Worm (Caenorhabditis elegans): Measurements from ENCODE around the gene spt-4.

The spt-4 gene

ce11 chrIII:23862-24261 is 45.7 kb downstream of the spt-4 start, which contains the start of gene H10E21.5:
TSS of gene H10E21.5 (minus strand) at chrIII:23962.
- TF ChIP-seq nhr-10 (tag; optimal IDR thresholded peaks at IDR 0.05) (no peak), nhr-77 (tag; optimal IDR thresholded peaks at IDR 0.05) (no peak), elt-1 (tag; optimal IDR thresholded peaks at IDR 0.05) (no peak), F13H6.1 (tag; optimal IDR thresholded peaks at IDR 0.05) (no peak), mbf-1 (tag; optimal IDR thresholded peaks at IDR 0.05) (no peak), nhr-21 (tag; optimal IDR thresholded peaks at IDR 0.05) (no peak), nhr-237 (tag; optimal IDR thresholded peaks at IDR 0.05) (no peak), nhr-12 (tag; optimal IDR thresholded peaks at IDR 0.05) (no peak), nhr-129 (tag; optimal IDR thresholded peaks at IDR 0.05) (no peak), crh-2 (tag; optimal IDR thresholded peaks at IDR 0.05) (no peak), dmd-4 (tag; optimal IDR thresholded peaks at IDR 0.05) (no peak), alr-1 (tag; optimal IDR thresholded peaks at IDR 0.05) (no peak), egl-27 (tag; optimal IDR thresholded peaks at IDR 0.05) (no peak), zag-1 (tag; optimal IDR thresholded peaks at IDR 0.05) (no peak)

- TF ChIP-seq ZK546.5 (tag; optimal IDR thresholded peaks at IDR 0.05) (no peak), unc-39 (tag; optimal IDR thresholded peaks at IDR 0.05) (no peak), lin-13 (GFP tag; optimal IDR thresholded peaks at IDR 0.05) (no peak), nhr-12 (tag; optimal IDR thresholded peaks at IDR 0.05) (no peak), peb-1 (tag; optimal IDR thresholded peaks at IDR 0.05) (no peak), unc-62 (GFP tag; optimal IDR thresholded peaks at IDR 0.05) (no peak), lin-11 (tag; optimal IDR thresholded peaks at IDR 0.05) (no peak), sem-4 (tag; optimal IDR thresholded peaks at IDR 0.05) (no peak), nhr-77 (tag; optimal IDR thresholded peaks at IDR 0.05) (no peak), nhr-21 (tag; optimal IDR thresholded peaks at IDR 0.05) (no peak), nhr-6 (tag; optimal IDR thresholded peaks at IDR 0.05) (no peak), elt-3 (tag; optimal IDR thresholded peaks at IDR 0.05) (no peak), ztf-4 (tag; optimal IDR thresholded peaks at IDR 0.05) (no peak), aly-2 (tag; optimal IDR thresholded peaks at IDR 0.05) (no peak), dmd-4 (tag; optimal IDR thresholded peaks at IDR 0.05) (no peak), nhr-25 (tag; optimal IDR thresholded peaks at IDR 0.05) (no peak), mab-5 (tag; optimal IDR thresholded peaks at IDR 0.05) (no peak)
Measured at ce11 chrIII:21276-21675, 48.3 kb downstream of the spt-4 start.

ce11 chrIII:19509-19908 is 50.0 kb downstream of the spt-4 start, which contains the start of gene H10E21.4:
TSS of gene H10E21.4 (minus strand) at chrIII:19675.
- no peak for TF ChIP-seq crh-2 (tag; optimal IDR thresholded peaks at IDR 0.05)
- no peak for TF ChIP-seq snpc-4 (tag; optimal IDR thresholded peaks at IDR 0.05)
- no peak for TF ChIP-seq ztf-4 (tag; optimal IDR thresholded peaks at IDR 0.05)
- no peak for TF ChIP-seq mdl-1 (tag; optimal IDR thresholded peaks at IDR 0.05)
- TF ChIP-seq aly-2 (tag; optimal IDR thresholded peaks at IDR 0.05): no peak
- no peak for TF ChIP-seq unc-55 (GFP tag; optimal IDR thresholded peaks at IDR 0.05)
- TF ChIP-seq nhr-129 (tag; optimal IDR thresholded peaks at IDR 0.05): no peak
- TF ChIP-seq ZK546.5 (tag; optimal IDR thresholded peaks at IDR 0.05): no peak
- TF ChIP-seq lin-39 (tag; optimal IDR thresholded peaks at IDR 0.05): no peak
- TF ChIP-seq ztf-11 (tag; optimal IDR thresholded peaks at IDR 0.05): no peak
- TF ChIP-seq sem-4 (tag; optimal IDR thresholded peaks at IDR 0.05): no peak
- TF ChIP-seq peb-1 (tag; optimal IDR thresholded peaks at IDR 0.05): no peak
- TF ChIP-seq Y55F3AM.14 (GFP tag; optimal IDR thresholded peaks at IDR 0.05): no peak
- TF ChIP-seq sma-9 (GFP tag; optimal IDR thresholded peaks at IDR 0.05): no peak
- no peak for TF ChIP-seq sma-9 (tag; optimal IDR thresholded peaks at IDR 0.05)
- TF ChIP-seq nhr-21 (tag; optimal IDR thresholded peaks at IDR 0.05): no peak
- TF ChIP-seq ztf-1 (GFP tag; conservative IDR thresholded peaks at IDR 0.05): no peak
- no peak for TF ChIP-seq mbf-1 (tag; optimal IDR thresholded peaks at IDR 0.05)
- no peak for TF ChIP-seq nhr-25 (tag; optimal IDR thresholded peaks at IDR 0.05)
- no peak for TF ChIP-seq dmd-4 (tag; optimal IDR thresholded peaks at IDR 0.05)
- no peak for TF ChIP-seq nhr-6 (tag; optimal IDR thresholded peaks at IDR 0.05)
